Fruit fly (Drosophila melanogaster) whole organism, embryonic: ENCODE measurements around the gene sinu.
A peak's percentile ranks its signal among the peaks of the same experiment; 100 is the strongest.

Experiments used
- Asciz ChIP-seq: fragments of 200-800 bp; sonication (Bioruptor generic); optimal IDR thresholded peaks from 2 replicates; lab custom pipeline; 2017; ENCODE audit warnings: missing biosample characterization, mild to moderate bottlenecking, missing genetic modification characterization, missing genetic modification reagents
- Atf3 ChIP-seq: fragments of 200-800 bp; sonication (Bioruptor generic); optimal IDR thresholded peaks from 3 replicates; lab custom pipeline; 2016; ENCODE audit warnings: missing biosample characterization, missing genetic modification characterization
- Atf6 ChIP-seq: fragments of 200-800 bp; sonication (Bioruptor generic); IDR thresholded peaks from 2 replicates; pipeline ENCODE4 v1.3.6; 2022; ENCODE audit warnings: missing biosample characterization, missing genetic modification characterization
- CG10431 ChIP-seq: fragments of 200-800 bp; sonication (Bioruptor generic); optimal IDR thresholded peaks from 3 replicates; lab custom pipeline; 2018; ENCODE audit warnings: missing biosample characterization, mild to moderate bottlenecking, missing genetic modification characterization
- CG12104 ChIP-seq: fragments of 200-800 bp; sonication (Bioruptor generic); optimal IDR thresholded peaks from 3 replicates; lab custom pipeline; 2016; ENCODE audit warnings: missing biosample characterization, missing genetic modification characterization
- CG13775 ChIP-seq: fragments of 200-800 bp; sonication (Bioruptor generic); optimal IDR thresholded peaks from 3 replicates; lab custom pipeline; 2017; ENCODE audit warnings: missing biosample characterization, mild to moderate bottlenecking, missing genetic modification characterization
- CG14441 ChIP-seq: fragments of 200-800 bp; sonication (Bioruptor generic); IDR thresholded peaks from 2 replicates; pipeline ENCODE4 v1.3.6; 2022; ENCODE audit warnings: missing biosample characterization, missing genetic modification characterization
- CG15011 ChIP-seq: fragments of 200-800 bp; sonication (Bioruptor generic); optimal IDR thresholded peaks from 3 replicates; lab custom pipeline; 2018; ENCODE audit warnings: missing biosample characterization, mild to moderate bottlenecking, missing genetic modification characterization
- CG2199 ChIP-seq: fragments of 200-800 bp; sonication (Bioruptor generic); IDR thresholded peaks from 3 replicates; pipeline ENCODE4 v1.3.6; 2022; ENCODE audit warnings: missing biosample characterization, missing genetic modification characterization
- CG3065 ChIP-seq: fragments of 200-800 bp; sonication (Bioruptor generic); optimal IDR thresholded peaks from 2 replicates; lab custom pipeline; 2016; ENCODE audit warnings: missing biosample characterization, missing genetic modification characterization
- CG34224 ChIP-seq: fragments of 200-800 bp; sonication (Bioruptor generic); IDR thresholded peaks from 3 replicates; pipeline ENCODE4 v1.3.6; 2022; ENCODE audit warnings: missing biosample characterization, missing genetic modification characterization; ENCODE audit not compliant: partially characterized antibody
- CG4730 ChIP-seq: fragments of 200-800 bp; sonication (Bioruptor generic); IDR thresholded peaks from 2 replicates; pipeline ENCODE4 v1.3.6; 2022; ENCODE audit warnings: missing biosample characterization, missing genetic modification characterization
- CG5180 ChIP-seq: fragments of 200-800 bp; sonication (Bioruptor generic); optimal IDR thresholded peaks from 3 replicates; lab custom pipeline; 2017; ENCODE audit warnings: missing biosample characterization, missing genetic modification characterization, mild to moderate bottlenecking, moderate library complexity, missing genetic modification reagents
- CG6654 ChIP-seq: fragments of 200-800 bp; sonication (Bioruptor generic); optimal IDR thresholded peaks from 2 replicates; lab custom pipeline; 2017; ENCODE audit warnings: missing biosample characterization, mild to moderate bottlenecking, missing genetic modification characterization
- CG7271 ChIP-seq: fragments of 200-800 bp; sonication (Bioruptor generic); optimal IDR thresholded peaks from 2 replicates; lab custom pipeline; 2018; ENCODE audit warnings: missing biosample characterization, mild to moderate bottlenecking, missing genetic modification characterization, moderate library complexity
- CG7372 ChIP-seq: fragments of 200-800 bp; sonication (Bioruptor generic); IDR thresholded peaks from 2 replicates; pipeline ENCODE4 v1.3.6; 2022; ENCODE audit warnings: missing biosample characterization, missing genetic modification characterization
- Deaf1 ChIP-seq: fragments of 200-800 bp; optimal IDR thresholded peaks from 3 replicates; lab custom pipeline; 2019; ENCODE audit warnings: missing biosample characterization, mild to moderate bottlenecking, missing genetic modification characterization, moderate library complexity
- Eip74EF ChIP-seq, 2 experiments: fragments of 200-800 bp in 1 of 2; fragments of >200 bp in 1 of 2; sonication (Bioruptor generic) in 1 of 2; optimal IDR thresholded peaks; 2 replicates each; lab custom pipeline; 2017 to 2019; ENCODE audit warnings: missing biosample characterization in 2 of 2, missing genetic modification characterization in 2 of 2, mild to moderate bottlenecking in 1 of 2, moderate library complexity in 1 of 2
- Ets65A ChIP-seq: fragments of 200-800 bp; sonication (Bioruptor generic); peaks from one replicate; lab custom pipeline; 2016; ENCODE audit warnings: missing biosample characterization, missing genetic modification characterization
- Gug ChIP-seq: fragments of 200-800 bp; sonication (Bioruptor generic); IDR thresholded peaks from 4 replicates; pipeline ENCODE4 v1.3.6; 2022; ENCODE audit warnings: missing biosample characterization, missing genetic modification characterization
- H15 ChIP-seq: fragments of 200-800 bp; sonication (Bioruptor generic); IDR thresholded peaks from 3 replicates; pipeline ENCODE4 v1.3.6; 2022; ENCODE audit warnings: missing biosample characterization, missing genetic modification characterization
- HLH4C ChIP-seq: fragments of 200-800 bp; sonication (Bioruptor generic); IDR thresholded peaks from 3 replicates; pipeline ENCODE4 v1.3.6; 2022; ENCODE audit warnings: missing biosample characterization, missing genetic modification characterization; ENCODE audit not compliant: partially characterized antibody
- Hey ChIP-seq: fragments of 200-800 bp; sonication (Bioruptor generic); optimal IDR thresholded peaks from 3 replicates; lab custom pipeline; 2018; ENCODE audit warnings: missing biosample characterization, mild to moderate bottlenecking, missing genetic modification characterization
- Hr78 ChIP-seq, 2 experiments: fragments of 200-800 bp in 1 of 2; fragments of >200 bp in 1 of 2; sonication (Bioruptor generic) in 1 of 2; optimal IDR thresholded peaks; 2 replicates each; lab custom pipeline; 2017 to 2019; ENCODE audit warnings: missing biosample characterization in 2 of 2, missing genetic modification characterization in 2 of 2, mild to moderate bottlenecking in 1 of 2, moderate library complexity in 1 of 2
- Med ChIP-seq: fragments of 200-800 bp; sonication (Bioruptor generic); peaks from one replicate; lab custom pipeline; 2016; ENCODE audit warnings: missing biosample characterization, missing genetic modification characterization, mild to moderate bottlenecking, inconsistent platforms, moderate library complexity
- Pdp1 ChIP-seq, 2 experiments: fragments of 200-800 bp; sonication (Bioruptor generic); optimal IDR thresholded peaks; 3 replicates each; lab custom pipeline; 2016; ENCODE audit warnings: missing biosample characterization in 2 of 2, missing genetic modification characterization in 2 of 2, mild to moderate bottlenecking in 1 of 2, moderate library complexity in 1 of 2
- Spps ChIP-seq: fragments of 200-800 bp; sonication (Bioruptor generic); optimal IDR thresholded peaks from 2 replicates; lab custom pipeline; 2018; ENCODE audit warnings: missing biosample characterization, mild to moderate bottlenecking, missing genetic modification characterization
- amos ChIP-seq: fragments of 200-800 bp; sonication (Bioruptor generic); IDR thresholded peaks from 2 replicates; pipeline ENCODE4 v1.3.6; 2022; ENCODE audit warnings: missing biosample characterization, missing genetic modification characterization; ENCODE audit not compliant: partially characterized antibody
- br ChIP-seq: fragments of >200 bp; optimal IDR thresholded peaks from 2 replicates; lab custom pipeline; 2017
- dimm ChIP-seq: fragments of 200-800 bp; sonication (Bioruptor generic); IDR thresholded peaks from 2 replicates; pipeline ENCODE4 v1.3.6; 2022; ENCODE audit warnings: missing biosample characterization, missing genetic modification characterization
- dmrt11E ChIP-seq: fragments of 200-800 bp; sonication (Bioruptor generic); optimal IDR thresholded peaks from 3 replicates; lab custom pipeline; 2018; ENCODE audit warnings: missing biosample characterization, mild to moderate bottlenecking, missing genetic modification characterization, moderate library complexity
- ken ChIP-seq: fragments of 200-800 bp; sonication (Bioruptor generic); IDR thresholded peaks from 3 replicates; pipeline ENCODE4 v1.3.6; 2022; ENCODE audit warnings: missing biosample characterization, missing genetic modification characterization
- odd ChIP-seq: fragments of 200-800 bp; sonication (Bioruptor generic); optimal IDR thresholded peaks from 2 replicates; lab custom pipeline; 2017; ENCODE audit warnings: missing biosample characterization, mild to moderate bottlenecking, missing genetic modification characterization
- run ChIP-seq: fragments of 200-800 bp; sonication (Bioruptor generic); optimal IDR thresholded peaks from 3 replicates; lab custom pipeline; 2018; ENCODE audit warnings: missing biosample characterization, mild to moderate bottlenecking, missing genetic modification characterization
- scrt ChIP-seq: fragments of 200-800 bp; sonication (Bioruptor generic); optimal IDR thresholded peaks from 2 replicates; lab custom pipeline; 2018; ENCODE audit warnings: missing biosample characterization, mild to moderate bottlenecking, missing genetic modification characterization, moderate library complexity
- tna ChIP-seq: fragments of 200-800 bp; sonication (Bioruptor generic); IDR thresholded peaks from 2 replicates; pipeline ENCODE4 v1.3.6; 2022; ENCODE audit warnings: missing biosample characterization, missing genetic modification characterization; ENCODE audit not compliant: partially characterized antibody
- wor ChIP-seq: fragments of 200-800 bp; sonication (Bioruptor generic); IDR thresholded peaks from 2 replicates; pipeline ENCODE4 v1.3.6; 2022; ENCODE audit warnings: missing biosample characterization, missing genetic modification characterization

Gene sinu

DNA sequence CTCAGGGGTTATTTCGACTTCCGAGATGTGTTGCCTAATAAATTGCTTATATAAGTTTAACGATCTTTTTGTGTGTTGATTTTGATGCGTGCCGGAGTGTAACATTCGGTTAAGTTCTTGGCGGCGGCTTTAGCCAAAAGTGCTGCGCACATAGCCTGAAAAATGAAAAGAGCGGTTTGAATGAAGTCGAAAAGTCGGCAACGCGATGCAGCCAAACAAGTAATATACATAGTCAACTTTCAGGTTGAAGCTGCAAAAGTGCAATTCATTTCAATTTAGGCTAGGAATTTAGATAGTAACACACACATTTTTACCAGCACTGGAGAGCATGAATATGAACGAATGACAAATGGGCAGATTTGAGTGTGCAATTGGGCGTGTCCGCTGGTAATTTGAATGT, 27.1 kb downstream of the sinu start (continued):
- TF ChIP-seq CG13775 (GFP tag; lab: Kevin White, UChicago) (no peak), amos (GFP tag; lab: Robert Waterston, UW) (peak; percentile 38; the same call in 1 of the 2 replicates), CG12104 (GFP tag; lab: Kevin White, UChicago) (no peak), CG10431 (GFP tag; lab: Kevin White, UChicago) (no peak), CG4730 (GFP tag; lab: Robert Waterston, UW) (no peak), H15 (GFP tag; lab: Robert Waterston, UW) (no peak), odd (GFP tag; lab: Kevin White, UChicago) (no peak), Med (GFP tag; lab: Kevin White, UChicago) (no peak), Hey (no peak), CG6654 (GFP tag; lab: Kevin White, UChicago) (peak; percentile 88), wor (GFP tag; lab: Robert Waterston, UW) (no peak), Eip74EF (GFP tag; optimal IDR thresholded peaks at IDR 0.05; lab: Kevin White, UChicago) (no peak), CG7372 (no peak), CG15011 (GFP tag; lab: Kevin White, UChicago) (no peak), Atf6 (GFP tag; lab: Robert Waterston, UW) (no peak), tna (peak; percentile 64), CG3065 (no peak), dimm (GFP tag; lab: Robert Waterston, UW) (no peak), Asciz (GFP tag; lab: Kevin White, UChicago) (no peak), CG2199 (GFP tag; lab: Robert Waterston, UW) (0 out of 3 replicates have a peak, but pooled peaks have one; percentile 33), CG34224 (GFP tag; lab: Robert Waterston, UW) (peak; percentile 84), run (no peak), HLH4C (peak; percentile 51; the same call in 2 of the 3 replicates), Spps (no peak), Pdp1 (GFP tag; optimal IDR thresholded peaks at IDR 0.05; lab: Kevin White, UChicago) (peak in 1 of 2 experiments; percentile 56), CG7271 (tag; lab: Kevin White, UChicago) (no peak)

DNA sequence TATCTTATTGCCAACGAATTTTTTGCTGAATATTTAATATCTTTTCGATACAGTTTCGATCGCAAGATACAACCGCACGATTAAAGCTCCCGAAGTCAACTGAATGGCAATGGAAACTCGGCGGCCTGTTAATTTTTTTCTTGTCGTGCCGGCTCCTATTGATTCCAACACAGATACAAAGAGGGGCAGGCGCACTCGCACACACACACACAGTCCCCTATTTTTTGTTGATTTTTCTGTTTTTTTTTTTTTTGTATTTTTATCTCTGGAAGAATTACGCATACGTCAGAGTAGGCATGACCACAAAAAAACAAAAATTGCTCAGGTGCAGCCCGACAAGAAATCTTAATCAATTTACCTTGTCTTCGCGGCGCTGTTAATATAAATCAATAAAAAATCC, 32.2 kb downstream of the sinu start, which contains the start of gene Lkr:
Gene Lkr (minus strand): TSS at position 101 of the 400 bp plus-strand sequence.
- TF ChIP-seq Atf3 (GFP tag; lab: Kevin White, UChicago) (no peak), dmrt11E (tag; lab: Kevin White, UChicago) (no peak), Gug (no peak), ken (GFP tag; lab: Robert Waterston, UW) (no peak), CG14441 (no peak)

dm6 chr3L:5522904-5523428, 38.4 kb downstream of the sinu start:
- TF ChIP-seq scrt (GFP tag; lab: Kevin White, UChicago) (peak; percentile 66), br (lab: Kevin White, UChicago) (no peak), CG5180 (GFP tag; lab: Kevin White, UChicago) (peak; percentile 95), Hr78 (GFP tag; optimal IDR thresholded peaks at IDR 0.05; lab: Kevin White, UChicago) (no peak), Ets65A (GFP tag; lab: Kevin White, UChicago) (peak; percentile 67), Deaf1 (tag; lab: Kevin White, UChicago) (peak; percentile 89)
